Fruit fly (Drosophila melanogaster): ENCODE measurements around the gene Rpp30.

DNA sequence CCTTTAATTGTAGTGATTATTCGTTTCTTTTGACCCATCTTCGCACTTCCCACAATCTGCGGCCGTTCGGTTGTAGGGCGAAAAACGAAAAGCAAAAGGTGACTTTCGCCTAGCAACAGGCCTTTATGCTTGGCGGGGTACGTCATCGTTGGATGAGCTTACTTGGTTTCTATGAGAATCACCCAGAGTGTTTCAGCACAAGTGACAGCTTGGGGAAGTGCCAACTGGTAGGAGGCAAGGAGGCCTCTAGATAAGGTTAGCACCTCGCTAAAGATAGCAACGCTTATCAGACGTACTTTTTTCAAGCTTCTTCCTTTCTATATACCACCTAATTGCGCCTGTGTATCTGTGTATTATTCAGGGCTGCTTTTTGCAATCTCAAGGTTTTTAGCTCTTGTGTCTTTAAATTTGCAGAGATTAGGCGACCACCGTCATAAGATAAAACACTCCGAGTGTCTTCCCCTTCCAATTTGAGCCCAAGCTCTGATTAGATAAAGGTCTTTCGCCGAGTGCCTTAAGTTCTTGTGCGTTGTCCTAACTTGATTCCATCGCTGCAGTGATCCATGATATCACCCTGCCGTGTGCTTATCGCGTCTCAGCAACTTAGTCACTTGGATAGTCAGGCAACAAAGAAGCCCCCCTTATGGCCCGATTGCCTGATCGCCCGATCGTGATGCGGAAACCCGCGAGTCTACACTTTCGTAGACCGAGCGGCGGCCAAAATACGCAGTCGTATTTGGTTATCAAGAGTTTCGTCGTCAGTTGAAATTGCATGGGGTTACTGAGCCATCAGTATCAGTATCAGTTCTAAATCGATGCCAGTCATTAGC is 48.9 kb upstream of the Rpp30 start:
- TF ChIP-seq Hr96 (GFP tag; optimal IDR thresholded peaks at IDR 0.05), result no peak
- no peak for TF ChIP-seq CG11617 (GFP tag; optimal IDR thresholded peaks at IDR 0.05)
- no peak for TF ChIP-seq Clk (GFP tag; optimal IDR thresholded peaks at IDR 0.05)
- no peak for TF ChIP-seq tj (GFP tag; optimal IDR thresholded peaks at IDR 0.05)
- TF ChIP-seq ovo (GFP tag; optimal IDR thresholded peaks at IDR 0.05), result no peak
- TF ChIP-seq CG7045 (GFP tag; optimal IDR thresholded peaks at IDR 0.05), result no peak
- no peak for TF ChIP-seq kay (GFP tag; ENCODE audit: borderline replicate concordance)
- no peak for TF ChIP-seq CG1620 (GFP tag; optimal IDR thresholded peaks at IDR 0.05)
- TF ChIP-seq CG5204 (GFP tag; optimal IDR thresholded peaks at IDR 0.05), result no peak
- TF ChIP-seq cnc (optimal IDR thresholded peaks at IDR 0.05), result no peak
- TF ChIP-seq toe (GFP tag; optimal IDR thresholded peaks at IDR 0.05), result no peak
